Fruit fly (Drosophila melanogaster) whole organism, embryonic: Measurements from ENCODE around the gene ari-1.

Source experiments
- B-H2 ChIP-seq: fragments of 200-800 bp; sonication (Bioruptor generic); optimal IDR thresholded peaks from 2 replicates; lab custom pipeline; 2018; ENCODE audit warnings: missing biosample characterization, mild to moderate bottlenecking, missing genetic modification characterization
- BEAF-32 ChIP-seq: fragments of 200-800 bp; sonication (Bioruptor generic); optimal IDR thresholded peaks from 3 replicates; lab custom pipeline; 2017; ENCODE audit warnings: missing biosample characterization, missing genetic modification characterization, mild to moderate bottlenecking, moderate library complexity, missing genetic modification reagents
- CG10321 ChIP-seq: fragments of 200-800 bp; sonication (Bioruptor generic); IDR thresholded peaks from 2 replicates; pipeline ENCODE4 v1.3.6; 2022; ENCODE audit warnings: missing biosample characterization, missing genetic modification characterization
- CG11247 ChIP-seq: fragments of 200-800 bp; sonication (Bioruptor generic); IDR thresholded peaks from 2 replicates; pipeline ENCODE4 v1.3.6; 2022; ENCODE audit warnings: missing biosample characterization, missing genetic modification characterization
- CG11560 ChIP-seq: fragments of 200-800 bp; sonication (Bioruptor generic); IDR thresholded peaks from 3 replicates; pipeline ENCODE4 v1.3.6; 2022; ENCODE audit warnings: missing biosample characterization, missing genetic modification characterization
- CG11696 ChIP-seq: fragments of 200-800 bp; sonication (Bioruptor generic); IDR thresholded peaks from 2 replicates; pipeline ENCODE4 v1.3.6; 2022; ENCODE audit warnings: missing biosample characterization, missing genetic modification characterization
- CG11723 ChIP-seq: fragments of 200-800 bp; sonication (Bioruptor generic); optimal IDR thresholded peaks from 2 replicates; lab custom pipeline; 2017; ENCODE audit warnings: missing biosample characterization, mild to moderate bottlenecking, missing genetic modification characterization
- CG13424 ChIP-seq: fragments of 200-800 bp; sonication (Bioruptor generic); optimal IDR thresholded peaks from 2 replicates; lab custom pipeline; 2019; ENCODE audit warnings: missing biosample characterization, mild to moderate bottlenecking, missing genetic modification characterization, moderate library complexity
- CG14667 ChIP-seq: fragments of 200-800 bp; sonication (Bioruptor generic); IDR thresholded peaks from 2 replicates; pipeline ENCODE4 v1.3.6; 2022; ENCODE audit warnings: missing biosample characterization, missing genetic modification characterization
- CG15514 ChIP-seq: fragments of 200-800 bp; sonication (Bioruptor generic); optimal IDR thresholded peaks from 3 replicates; lab custom pipeline; 2017; ENCODE audit warnings: missing biosample characterization, missing genetic modification characterization, mild to moderate bottlenecking, moderate library complexity, missing genetic modification reagents
- CG15696 ChIP-seq: fragments of 200-800 bp; sonication (Bioruptor generic); optimal IDR thresholded peaks from 2 replicates; lab custom pipeline; 2019; ENCODE audit warnings: missing biosample characterization, mild to moderate bottlenecking, missing genetic modification characterization, moderate library complexity
- CG16813 ChIP-seq: fragments of 200-800 bp; sonication (Bioruptor generic); IDR thresholded peaks from 3 replicates; pipeline ENCODE4 v1.3.6; 2022; ENCODE audit warnings: missing biosample characterization, missing genetic modification characterization; ENCODE audit not compliant: partially characterized antibody
- CG17186 ChIP-seq: fragments of 200-800 bp; sonication (Bioruptor generic); optimal IDR thresholded peaks from 3 replicates; lab custom pipeline; 2017; ENCODE audit warnings: missing biosample characterization, missing genetic modification reagents, missing genetic modification characterization
- CG2889 ChIP-seq: fragments of 200-800 bp; sonication (Bioruptor generic); IDR thresholded peaks from 3 replicates; pipeline ENCODE4 v1.3.6; 2022; ENCODE audit warnings: missing biosample characterization, missing genetic modification characterization
- CG31224 ChIP-seq: fragments of 200-800 bp; sonication (Bioruptor generic); IDR thresholded peaks from 2 replicates; pipeline ENCODE4 v1.3.6; 2022; ENCODE audit warnings: missing biosample characterization, missing genetic modification characterization
- CG34422 ChIP-seq: fragments of 200-800 bp; sonication (Bioruptor generic); IDR thresholded peaks from 3 replicates; pipeline ENCODE4 v1.3.6; 2022; ENCODE audit warnings: missing biosample characterization, missing genetic modification characterization
- CG6254 ChIP-seq: fragments of 200-800 bp; sonication (Bioruptor generic); optimal IDR thresholded peaks from 3 replicates; lab custom pipeline; 2017; ENCODE audit warnings: mild to moderate bottlenecking, missing biosample characterization, missing genetic modification reagents, missing genetic modification characterization
- CG8089 ChIP-seq: fragments of 200-800 bp; sonication (Bioruptor generic); optimal IDR thresholded peaks from 3 replicates; lab custom pipeline; 2016; ENCODE audit warnings: missing biosample characterization, missing genetic modification characterization
- CG8281 ChIP-seq: fragments of 200-800 bp; sonication (Bioruptor generic); optimal IDR thresholded peaks from 2 replicates; lab custom pipeline; 2018; ENCODE audit warnings: missing biosample characterization, mild to moderate bottlenecking, missing genetic modification characterization, moderate library complexity
- CG8359 ChIP-seq: fragments of 200-800 bp; sonication (Bioruptor generic); optimal IDR thresholded peaks from 2 replicates; lab custom pipeline; 2017; ENCODE audit warnings: missing biosample characterization, mild to moderate bottlenecking, missing genetic modification characterization, borderline replicate concordance
- CG8924 ChIP-seq: fragments of 200-800 bp; optimal IDR thresholded peaks from 3 replicates; lab custom pipeline; 2019; ENCODE audit warnings: missing biosample characterization, mild to moderate bottlenecking, missing genetic modification characterization, moderate library complexity
- CHES-1-like ChIP-seq: fragments of 200-800 bp; sonication (Bioruptor generic); optimal IDR thresholded peaks from 2 replicates; lab custom pipeline; 2016; ENCODE audit warnings: missing biosample characterization, missing genetic modification characterization
- Dip3 ChIP-seq: fragments of 200-800 bp; sonication (Bioruptor generic); optimal IDR thresholded peaks from 3 replicates; lab custom pipeline; 2016; ENCODE audit warnings: missing biosample characterization, missing genetic modification characterization
- Fer3 ChIP-seq: fragments of 200-800 bp; sonication (Bioruptor generic); optimal IDR thresholded peaks from 2 replicates; lab custom pipeline; 2018; ENCODE audit warnings: missing biosample characterization, mild to moderate bottlenecking, missing genetic modification characterization, moderate library complexity
- Hand ChIP-seq: fragments of 200-800 bp; sonication (Bioruptor generic); optimal IDR thresholded peaks from 2 replicates; lab custom pipeline; 2017; ENCODE audit warnings: mild to moderate bottlenecking, missing biosample characterization, missing genetic modification reagents, missing genetic modification characterization
- Max ChIP-seq: fragments of 200-800 bp; sonication (Bioruptor generic); optimal IDR thresholded peaks from 2 replicates; lab custom pipeline; 2016; ENCODE audit warnings: missing biosample characterization, mild to moderate bottlenecking, missing genetic modification characterization
- Pdp1 ChIP-seq, 2 experiments: fragments of 200-800 bp; sonication (Bioruptor generic); optimal IDR thresholded peaks; 3 replicates each; lab custom pipeline; 2016; ENCODE audit warnings: missing biosample characterization in 2 of 2, missing genetic modification characterization in 2 of 2, mild to moderate bottlenecking in 1 of 2, moderate library complexity in 1 of 2
- Sin3A ChIP-seq: fragments of >200 bp; optimal IDR thresholded peaks from 2 replicates; lab custom pipeline; 2018
- Ssrp ChIP-seq: fragments of 200-800 bp; sonication (Bioruptor generic); optimal IDR thresholded peaks from 2 replicates; lab custom pipeline; 2018; ENCODE audit warnings: missing biosample characterization, mild to moderate bottlenecking, missing genetic modification characterization, moderate library complexity
- Tbp ChIP-seq: fragments of >200 bp; optimal IDR thresholded peaks from 2 replicates; lab custom pipeline; 2018; ENCODE audit warnings: missing biosample characterization, missing genetic modification characterization
- ato ChIP-seq: fragments of 200-800 bp; sonication (Bioruptor generic); IDR thresholded peaks from 2 replicates; pipeline ENCODE4 v1.3.6; 2022; ENCODE audit warnings: missing biosample characterization, missing genetic modification characterization; ENCODE audit not compliant: partially characterized antibody
- dati ChIP-seq: fragments of 200-800 bp; sonication (Bioruptor generic); IDR thresholded peaks from 2 replicates; pipeline ENCODE4 v1.3.6; 2022; ENCODE audit warnings: missing biosample characterization, missing genetic modification characterization
- fd96Cb ChIP-seq: fragments of 200-800 bp; sonication (Bioruptor generic); optimal IDR thresholded peaks from 2 replicates; lab custom pipeline; 2018; ENCODE audit warnings: missing biosample characterization, mild to moderate bottlenecking, missing genetic modification characterization, moderate library complexity
- fu2 ChIP-seq: fragments of 200-800 bp; sonication (Bioruptor generic); optimal IDR thresholded peaks from 2 replicates; lab custom pipeline; 2016; ENCODE audit warnings: missing biosample characterization, missing genetic modification characterization
- gcm ChIP-seq: fragments of 200-800 bp; sonication (Bioruptor generic); optimal IDR thresholded peaks from 2 replicates; lab custom pipeline; 2019; ENCODE audit warnings: missing biosample characterization, mild to moderate bottlenecking, missing genetic modification characterization, moderate library complexity
- hb ChIP-seq: fragments of 200-800 bp; sonication (Bioruptor generic); IDR thresholded peaks from 3 replicates; pipeline ENCODE4 v1.3.6; 2022; ENCODE audit warnings: missing biosample characterization, missing genetic modification characterization; ENCODE audit not compliant: partially characterized antibody
- her ChIP-seq: fragments of 200-800 bp; sonication (Bioruptor generic); optimal IDR thresholded peaks from 2 replicates; lab custom pipeline; 2016; ENCODE audit warnings: missing biosample characterization, missing genetic modification characterization
- kah ChIP-seq: fragments of 200-800 bp; sonication (Bioruptor generic); optimal IDR thresholded peaks from 2 replicates; lab custom pipeline; 2018; ENCODE audit warnings: missing biosample characterization, mild to moderate bottlenecking, missing genetic modification characterization
- kni ChIP-seq: fragments of 200-800 bp; sonication (Bioruptor generic); optimal IDR thresholded peaks from 3 replicates; lab custom pipeline; 2017; ENCODE audit warnings: mild to moderate bottlenecking, missing biosample characterization, missing genetic modification reagents, missing genetic modification characterization
- lab ChIP-seq: fragments of 200-800 bp; sonication (Bioruptor generic); optimal IDR thresholded peaks from 3 replicates; lab custom pipeline; 2017; ENCODE audit warnings: missing biosample characterization, missing genetic modification characterization, mild to moderate bottlenecking, moderate library complexity, missing genetic modification reagents
- lmd ChIP-seq: fragments of 200-800 bp; sonication (Bioruptor generic); IDR thresholded peaks from 2 replicates; pipeline ENCODE4 v1.3.6; 2022; ENCODE audit warnings: missing biosample characterization, missing genetic modification characterization
- maf-S ChIP-seq: fragments of 200-800 bp; sonication (Bioruptor generic); optimal IDR thresholded peaks from 2 replicates; lab custom pipeline; 2016; ENCODE audit warnings: missing biosample characterization, missing genetic modification characterization
- nom ChIP-seq: fragments of 200-800 bp; sonication (Bioruptor generic); optimal IDR thresholded peaks from 2 replicates; lab custom pipeline; 2017; ENCODE audit warnings: missing biosample characterization, missing genetic modification characterization, mild to moderate bottlenecking, moderate library complexity, missing genetic modification reagents
- p53 ChIP-seq: fragments of 200-800 bp; sonication (Bioruptor generic); optimal IDR thresholded peaks from 2 replicates; lab custom pipeline; 2016; ENCODE audit warnings: missing biosample characterization, missing genetic modification characterization
- pum ChIP-seq: fragments of 200-800 bp; sonication (Bioruptor generic); optimal IDR thresholded peaks from 2 replicates; lab custom pipeline; 2016; ENCODE audit warnings: missing biosample characterization, missing genetic modification characterization
- repo ChIP-seq: fragments of 200-800 bp; sonication (Bioruptor generic); optimal IDR thresholded peaks from 2 replicates; lab custom pipeline; 2016; ENCODE audit warnings: missing biosample characterization, missing genetic modification characterization
- sqz ChIP-seq: fragments of 200-800 bp; sonication (Bioruptor generic); optimal IDR thresholded peaks from 3 replicates; lab custom pipeline; 2018; ENCODE audit warnings: missing biosample characterization, mild to moderate bottlenecking, missing genetic modification characterization
- tap ChIP-seq: fragments of 200-800 bp; optimal IDR thresholded peaks from 3 replicates; lab custom pipeline; 2019; ENCODE audit warnings: missing biosample characterization, mild to moderate bottlenecking, missing genetic modification characterization, moderate library complexity
- tll ChIP-seq, 2 experiments: fragments of 200-800 bp in 1 of 2; fragments of >200 bp in 1 of 2; sonication (Bioruptor generic) in 1 of 2; optimal IDR thresholded peaks; 2 replicates each; lab custom pipeline; 2017 to 2019; ENCODE audit warnings: missing biosample characterization in 2 of 2, missing genetic modification characterization in 2 of 2, mild to moderate bottlenecking in 1 of 2, moderate library complexity in 1 of 2
- trem ChIP-seq: fragments of 200-800 bp; optimal IDR thresholded peaks from 3 replicates; lab custom pipeline; 2019; ENCODE audit warnings: missing biosample characterization, mild to moderate bottlenecking, missing genetic modification characterization, moderate library complexity

ari-1 gene

dm6 chrX:18092810-18093222 lies 44.8 kb downstream of the ari-1 start, which contains the start of gene RhoGAP16F (continued):
- TF ChIP-seq Hand (GFP tag; lab: Kevin White, UChicago) (no peak), Tbp (GFP tag; lab: Kevin White, UChicago) (no peak), kni (GFP tag; lab: Kevin White, UChicago) (peak; percentile 54), trem (peak; percentile 99), repo (GFP tag; lab: Kevin White, UChicago) (peak; percentile 64), CG13424 (peak; percentile 83), Pdp1 (GFP tag; optimal IDR thresholded peaks at IDR 0.05; lab: Kevin White, UChicago) (peak; percentile 84 to 95), lmd (peak; percentile 85), tll (GFP tag; optimal IDR thresholded peaks at IDR 0.05; lab: Kevin White, UChicago) (peak; percentile 4 to 74), CG2889 (GFP tag; lab: Robert Waterston, UW) (peak; percentile 60; the same call in 1 of the 3 replicates), BEAF-32 (GFP tag; lab: Kevin White, UChicago) (peak; percentile 23), CG15696 (tag; lab: Kevin White, UChicago) (peak; percentile 78), CHES-1-like (peak; percentile 28), CG10321 (peak; percentile 43; the same call in 1 of the 2 replicates), sqz (GFP tag; lab: Kevin White, UChicago) (peak; percentile 63), dati (GFP tag; lab: Robert Waterston, UW) (no peak), pum (peak; percentile 76), tap (tag; lab: Kevin White, UChicago) (peak; percentile 76), Sin3A (lab: Kevin White, UChicago) (peak; percentile 20), CG11560 (tag; lab: Robert Waterston, UW) (peak; percentile 64), CG16813 (no peak), CG14667 (GFP tag; lab: Robert Waterston, UW) (peak; percentile 77), lab (peak; percentile 89), CG8924 (tag; lab: Kevin White, UChicago) (peak; percentile 82), B-H2 (GFP tag; lab: Kevin White, UChicago) (peak; percentile 79), her (GFP tag; lab: Kevin White, UChicago) (peak; percentile 29), CG8281 (tag; lab: Kevin White, UChicago) (peak; percentile 35), CG8089 (peak; percentile 48), CG17186 (GFP tag; lab: Kevin White, UChicago) (no peak), Ssrp (tag; lab: Kevin White, UChicago) (peak; percentile 82), fu2 (GFP tag; lab: Kevin White, UChicago) (peak; percentile 58), ato (GFP tag; lab: Robert Waterston, UW) (no peak), CG15514 (GFP tag; lab: Kevin White, UChicago) (peak; percentile 69), kah (peak; percentile 84), Fer3 (peak; percentile 84), Max (GFP tag; lab: Kevin White, UChicago) (peak; percentile 89), CG11696 (GFP tag; lab: Robert Waterston, UW) (peak; percentile 44), CG11723 (GFP tag; lab: Kevin White, UChicago) (peak; percentile 58), CG11247 (GFP tag; lab: Robert Waterston, UW) (peak; percentile 81), CG34422 (GFP tag; lab: Robert Waterston, UW) (peak; percentile 87), nom (GFP tag; lab: Kevin White, UChicago) (peak; percentile 60), Dip3 (GFP tag; lab: Kevin White, UChicago) (peak; percentile 79), CG31224 (peak; percentile 80), maf-S (peak; percentile 49), fd96Cb (tag; lab: Kevin White, UChicago) (peak; percentile 87), CG8359 (GFP tag; lab: Kevin White, UChicago) (no peak), CG6254 (GFP tag; lab: Kevin White, UChicago) (peak; percentile 56), gcm (GFP tag; lab: Kevin White, UChicago) (peak; percentile 76), p53 (GFP tag; lab: Kevin White, UChicago) (peak; percentile 12), hb (no peak)
